Fruit fly (Drosophila melanogaster) whole organism, wandering third instar larva: ENCODE data around the gene Pmi.
A peak's percentile ranks its signal among the peaks of the same experiment; 100 is the strongest.

ENCODE experiments used
- Abd-B ChIP-seq: fragments of >200 bp; optimal IDR thresholded peaks from 2 replicates; lab custom pipeline; 2017; ENCODE audit warnings: missing biosample characterization, missing genetic modification characterization
- CG32264 ChIP-seq: fragments of 200-800 bp; sonication (Bioruptor generic); optimal IDR thresholded peaks from 2 replicates; lab custom pipeline; 2016; ENCODE audit warnings: missing biosample characterization, missing genetic modification characterization
- CG9705 ChIP-seq: fragments of 200-800 bp; sonication (Bioruptor generic); optimal IDR thresholded peaks from 2 replicates; lab custom pipeline; 2018; ENCODE audit warnings: missing biosample characterization, mild to moderate bottlenecking, missing genetic modification characterization
- CrebA ChIP-seq: fragments of 200-800 bp; sonication (Bioruptor generic); optimal IDR thresholded peaks from 2 replicates; lab custom pipeline; 2016; ENCODE audit warnings: missing biosample characterization, mild to moderate bottlenecking, missing genetic modification characterization, borderline replicate concordance
- Dfd ChIP-seq: fragments of >200 bp; optimal IDR thresholded peaks from 2 replicates; lab custom pipeline; 2017; ENCODE audit warnings: missing biosample characterization, missing genetic modification characterization
- Dif ChIP-seq: fragments of 200-275, 200-300 bp; sonication (Bioruptor generic); optimal IDR thresholded peaks from 2 replicates; lab custom pipeline; 2018; ENCODE audit warnings: missing biosample characterization, missing genetic modification characterization; ENCODE audit not compliant: partially characterized antibody
- GATAd ChIP-seq: sonication (Bioruptor generic); optimal IDR thresholded peaks from 2 replicates; lab custom pipeline; 2016; ENCODE audit warnings: missing biosample characterization, missing genetic modification characterization
- HLH106 ChIP-seq: fragments of 200-800 bp; optimal IDR thresholded peaks from 3 replicates; lab custom pipeline; 2019; ENCODE audit warnings: missing biosample characterization, mild to moderate bottlenecking, missing genetic modification characterization, moderate library complexity
- Hnf4 ChIP-seq: fragments of 200-800 bp; sonication (Bioruptor generic); optimal IDR thresholded peaks from 2 replicates; lab custom pipeline; 2016; ENCODE audit warnings: missing biosample characterization, mild to moderate bottlenecking, missing genetic modification characterization
- Hr78 ChIP-seq: fragments of >200 bp; optimal IDR thresholded peaks from 2 replicates; lab custom pipeline; 2017; ENCODE audit warnings: missing biosample characterization, missing genetic modification characterization
- Hr83 ChIP-seq: fragments of 200-300 bp; sonication (Bioruptor generic); optimal IDR thresholded peaks from 2 replicates; lab custom pipeline; 2016; ENCODE audit warnings: missing biosample characterization, mild to moderate bottlenecking, missing genetic modification characterization, moderate library complexity; ENCODE audit not compliant: poor library complexity, severe bottlenecking
- Jra ChIP-seq: sonication (Bioruptor generic); optimal IDR thresholded peaks from 2 replicates; lab custom pipeline; 2016; ENCODE audit warnings: missing biosample characterization, missing genetic modification characterization
- Mio ChIP-seq: sonication (Bioruptor generic); optimal IDR thresholded peaks from 2 replicates; lab custom pipeline; 2016; ENCODE audit warnings: missing biosample characterization, missing genetic modification characterization
- Myc ChIP-seq: fragments of >200 bp; optimal IDR thresholded peaks from 2 replicates; lab custom pipeline; 2017
- N ChIP-seq: fragments of >200 bp; optimal IDR thresholded peaks from 2 replicates; lab custom pipeline; 2018; ENCODE audit warnings: missing biosample characterization, missing external identifiers, missing genetic modification characterization
- OdsH ChIP-seq: fragments of 200-800 bp; sonication (Bioruptor generic); optimal IDR thresholded peaks from 2 replicates; lab custom pipeline; 2016; ENCODE audit warnings: missing biosample characterization, mild to moderate bottlenecking, missing genetic modification characterization
- Rel ChIP-seq, 2 experiments: fragments of 200-800 bp; sonication (Bioruptor generic) in 1 of 2; optimal IDR thresholded peaks; 2 replicates in 1 of 2; 3 replicates in 1 of 2; lab custom pipeline; 2016 to 2019; ENCODE audit warnings: mild to moderate bottlenecking in 2 of 2, missing biosample characterization in 2 of 2, missing genetic modification characterization in 2 of 2, moderate library complexity in 1 of 2
- Sp1 ChIP-seq: fragments of 200-800 bp; sonication (Bioruptor generic); optimal IDR thresholded peaks from 3 replicates; lab custom pipeline; 2019; ENCODE audit warnings: missing biosample characterization, mild to moderate bottlenecking, missing genetic modification characterization, moderate library complexity
- Vsx2 ChIP-seq: fragments of 200-300, 225-300 bp; sonication (Bioruptor generic); optimal IDR thresholded peaks from 2 replicates; lab custom pipeline; 2018; ENCODE audit warnings: missing biosample characterization, missing genetic modification characterization; ENCODE audit not compliant: partially characterized antibody
- br ChIP-seq: fragments of 200-800 bp; sonication (Bioruptor generic); optimal IDR thresholded peaks from 2 replicates; lab custom pipeline; 2016; ENCODE audit warnings: missing biosample characterization, missing genetic modification characterization
- brk ChIP-seq: fragments of 200-800 bp; sonication (Bioruptor generic); optimal IDR thresholded peaks from 2 replicates; lab custom pipeline; 2016; ENCODE audit warnings: missing biosample characterization, mild to moderate bottlenecking, missing genetic modification characterization
- dl ChIP-seq, 2 experiments: fragments of 175-275, 200-275 bp in 1 of 2; fragments of 200-275 bp in 1 of 2; sonication (Bioruptor generic); optimal IDR thresholded peaks; lab custom pipeline; 2018; ENCODE audit warnings: mild to moderate bottlenecking in 2 of 2, missing biosample characterization in 2 of 2, missing genetic modification characterization in 2 of 2, moderate library complexity in 2 of 2; ENCODE audit not compliant: partially characterized antibody in 2 of 2, insufficient read depth in 1 of 2
- dmrt93B ChIP-seq: fragments of 200-800 bp; sonication (Bioruptor generic); optimal IDR thresholded peaks from 2 replicates; lab custom pipeline; 2018; ENCODE audit warnings: missing biosample characterization, mild to moderate bottlenecking, missing genetic modification characterization
- dsf ChIP-seq: sonication (Bioruptor generic); optimal IDR thresholded peaks from 2 replicates; lab custom pipeline; 2016; ENCODE audit warnings: missing biosample characterization, missing genetic modification characterization, borderline replicate concordance
- ey ChIP-seq: fragments of 200-800 bp; sonication (Bioruptor generic); optimal IDR thresholded peaks from 2 replicates; lab custom pipeline; 2016; ENCODE audit warnings: missing biosample characterization, missing genetic modification characterization
- foxo ChIP-seq, 2 experiments: fragments of 200-800 bp; sonication (Bioruptor generic); optimal IDR thresholded peaks; 2 replicates in 1 of 2; 3 replicates in 1 of 2; lab custom pipeline; 2016 to 2017; ENCODE audit warnings: missing biosample characterization in 2 of 2, missing genetic modification characterization in 2 of 2
- fru ChIP-seq: fragments of 200-800 bp; sonication (Bioruptor generic); optimal IDR thresholded peaks from 3 replicates; lab custom pipeline; 2016; ENCODE audit warnings: missing biosample characterization, mild to moderate bottlenecking, missing genetic modification characterization
- h ChIP-seq: fragments of 200-800 bp; sonication (Bioruptor generic); optimal IDR thresholded peaks from 3 replicates; lab custom pipeline; 2016; ENCODE audit warnings: missing biosample characterization, mild to moderate bottlenecking, missing genetic modification characterization
- jim ChIP-seq: fragments of 175-275, 200-325 bp; sonication (Bioruptor generic); optimal IDR thresholded peaks from 2 replicates; lab custom pipeline; 2016; ENCODE audit warnings: missing biosample characterization, mild to moderate bottlenecking, missing genetic modification characterization
- lola ChIP-seq: fragments of >200 bp; optimal IDR thresholded peaks from 2 replicates; lab custom pipeline; 2017; ENCODE audit warnings: missing biosample characterization, missing genetic modification characterization
- pan ChIP-seq: fragments of >200 bp; optimal IDR thresholded peaks from 2 replicates; lab custom pipeline; 2017
- psq ChIP-seq: fragments of 200-800 bp; sonication (Bioruptor generic); optimal IDR thresholded peaks from 3 replicates; lab custom pipeline; 2017; ENCODE audit warnings: missing biosample characterization, mild to moderate bottlenecking, missing genetic modification characterization, moderate library complexity
- rgr ChIP-seq: fragments of 200-800 bp; sonication (Bioruptor generic); optimal IDR thresholded peaks from 3 replicates; lab custom pipeline; 2016; ENCODE audit warnings: missing biosample characterization, mild to moderate bottlenecking, missing genetic modification characterization
- sage ChIP-seq: fragments of 200-800 bp; sonication (Bioruptor generic); optimal IDR thresholded peaks from 2 replicates; lab custom pipeline; 2016; ENCODE audit warnings: missing biosample characterization, mild to moderate bottlenecking, missing genetic modification characterization
- sv ChIP-seq: fragments of 200-800 bp; sonication (Bioruptor generic); optimal IDR thresholded peaks from 3 replicates; lab custom pipeline; 2016; ENCODE audit warnings: missing biosample characterization, missing genetic modification characterization
- tai ChIP-seq: sonication (Bioruptor generic); optimal IDR thresholded peaks from 2 replicates; lab custom pipeline; 2016; ENCODE audit warnings: missing biosample characterization, missing genetic modification characterization
- usp ChIP-seq: fragments of >200 bp; optimal IDR thresholded peaks from 2 replicates; lab custom pipeline; 2017; ENCODE audit warnings: missing biosample characterization, missing genetic modification characterization
- woc ChIP-seq: sonication (Bioruptor generic); optimal IDR thresholded peaks from 2 replicates; lab custom pipeline; 2016; ENCODE audit warnings: missing biosample characterization, mild to moderate bottlenecking, missing genetic modification characterization

Gene Pmi

DNA sequence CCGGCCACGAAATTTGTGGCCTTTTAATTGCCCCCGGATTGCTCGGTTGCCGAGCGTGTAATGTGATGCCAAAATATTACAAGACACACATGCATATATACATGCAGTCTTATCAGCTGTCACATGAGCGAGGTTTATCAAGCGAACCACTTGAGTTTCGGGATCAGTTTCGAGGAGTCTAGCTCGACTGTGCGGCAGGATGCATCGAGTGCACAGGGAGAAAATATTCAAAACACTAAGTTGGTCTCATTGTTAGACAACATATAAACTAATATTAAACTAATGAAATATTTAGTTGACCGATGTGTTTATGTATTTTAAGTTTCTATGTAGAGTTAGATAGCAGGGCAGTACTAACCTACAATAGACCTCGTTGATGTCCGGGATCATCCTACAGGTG, 37.3 kb downstream of the Pmi start:
- TF ChIP-seq tai (GFP tag; lab: Kevin White, UChicago) (no peak), sage (GFP tag; lab: Kevin White, UChicago) (no peak)
- TF ChIP-seq, all 38 proteins: peak for 0

- TF ChIP-seq OdsH (GFP tag; lab: Kevin White, UChicago) (peak; percentile 59), dmrt93B (GFP tag; lab: Kevin White, UChicago) (peak; percentile 38), ey (GFP tag; lab: Kevin White, UChicago) (peak; percentile 51), brk (no peak), N (GFP tag; lab: Kevin White, UChicago) (no peak), usp (GFP tag; lab: Kevin White, UChicago) (no peak), h (GFP tag; lab: Kevin White, UChicago) (peak; percentile 62), Sp1 (GFP tag; lab: Kevin White, UChicago) (peak; percentile 29), CG32264 (GFP tag; lab: Kevin White, UChicago) (peak; percentile 24), CrebA (no peak), Abd-B (GFP tag; lab: Kevin White, UChicago) (no peak), psq (GFP tag; lab: Kevin White, UChicago) (no peak), sage (GFP tag; lab: Kevin White, UChicago) (no peak), Jra (GFP tag; lab: Kevin White, UChicago) (no peak), lola (GFP tag; lab: Kevin White, UChicago) (no peak), br (no peak), Vsx2 (GFP tag; lab: Kevin White, UChicago) (no peak), HLH106 (tag; lab: Kevin White, UChicago) (peak; percentile 72), Dfd (GFP tag; lab: Kevin White, UChicago) (no peak), sv (GFP tag; lab: Kevin White, UChicago) (peak; percentile 18), Hr78 (GFP tag; lab: Kevin White, UChicago) (no peak), dsf (GFP tag; lab: Kevin White, UChicago) (no peak), Myc (no peak), Hr83 (no peak), Mio (no peak), GATAd (GFP tag; lab: Kevin White, UChicago) (no peak), woc (GFP tag; lab: Kevin White, UChicago) (no peak), foxo (GFP tag; optimal IDR thresholded peaks at IDR 0.05; lab: Kevin White, UChicago) (peak in 1 of 2 experiments; percentile 63), Dif (no peak), rgr (GFP tag; lab: Kevin White, UChicago) (peak; percentile 61), pan (no peak), dl (GFP tag; optimal IDR thresholded peaks at IDR 0.05; lab: Kevin White, UChicago; ENCODE audit: insufficient read depth in 1 of 2, partially characterized antibody in 2 of 2) (no peak), jim (GFP tag; lab: Kevin White, UChicago) (no peak), fru (GFP tag; lab: Kevin White, UChicago) (peak; percentile 28), Rel (GFP tag; optimal IDR thresholded peaks at IDR 0.05; lab: Kevin White, UChicago) (no peak), Rel (tag; optimal IDR thresholded peaks at IDR 0.05; lab: Kevin White, UChicago) (no peak), tai (GFP tag; lab: Kevin White, UChicago) (no peak), Hnf4 (GFP tag; lab: Kevin White, UChicago) (peak; percentile 16), CG9705 (GFP tag; lab: Kevin White, UChicago) (no peak)
- TF ChIP-seq, all 38 proteins: peak for 12
Observed at dm6 chr3L:5819310-5819709, 39.5 kb downstream of the Pmi start.

- TF ChIP-seq CG9705 (GFP tag; lab: Kevin White, UChicago) (no peak), Sp1 (GFP tag; lab: Kevin White, UChicago) (peak; percentile 10), Hr83 (no peak), brk (no peak), foxo (GFP tag; optimal IDR thresholded peaks at IDR 0.05; lab: Kevin White, UChicago) (peak in 1 of 2 experiments; percentile 35), Myc (no peak), woc (GFP tag; lab: Kevin White, UChicago) (no peak), fru (GFP tag; lab: Kevin White, UChicago) (peak; percentile 7), h (GFP tag; lab: Kevin White, UChicago) (peak; percentile 8), Jra (GFP tag; lab: Kevin White, UChicago) (no peak), dmrt93B (GFP tag; lab: Kevin White, UChicago) (no peak), lola (GFP tag; lab: Kevin White, UChicago) (no peak), N (GFP tag; lab: Kevin White, UChicago) (no peak), Hr78 (GFP tag; lab: Kevin White, UChicago) (no peak), Hnf4 (GFP tag; lab: Kevin White, UChicago) (no peak), usp (GFP tag; lab: Kevin White, UChicago) (no peak), HLH106 (tag; lab: Kevin White, UChicago) (no peak), sv (GFP tag; lab: Kevin White, UChicago) (no peak), Mio (no peak), ey (GFP tag; lab: Kevin White, UChicago) (peak; percentile 15), rgr (GFP tag; lab: Kevin White, UChicago) (peak; percentile 45), Vsx2 (GFP tag; lab: Kevin White, UChicago) (no peak), pan (no peak), dsf (GFP tag; lab: Kevin White, UChicago) (no peak)
Observed at dm6 chr3L:5820039-5820438, 40.2 kb downstream of the Pmi start.
